Worm (Caenorhabditis elegans) whole organism, L4 larva: Measurements from ENCODE around the gene sul-1.

Experiments used
- F44E2.7 ChIP-seq: fragments of 200-800 bp; sonication (Bioruptor generic); IDR thresholded peaks from 2 replicates; pipeline ENCODE4 v2.1.2; 2022; ENCODE audit warnings: missing genetic modification characterization, missing compliant biosample characterization
- Y105C5A.15 ChIP-seq: fragments of 200-800 bp; sonication (Bioruptor generic); IDR thresholded peaks from 2 replicates; pipeline ENCODE4 v1.3.6; 2022; ENCODE audit warnings: missing genetic modification characterization, missing compliant biosample characterization
- aha-1 ChIP-seq: fragments of 150-350 bp; peaks from one replicate; lab custom pipeline; 2014; ENCODE audit warnings: missing biosample characterization, missing genetic modification characterization
- duxl-1 ChIP-seq: sonication (generic microtip); optimal IDR thresholded peaks from 2 replicates; lab custom pipeline; 2016; ENCODE audit warnings: mild to moderate bottlenecking, missing genetic modification characterization, moderate library complexity, missing compliant biosample characterization; ENCODE audit not compliant: poor library complexity
- egl-27 ChIP-seq: sonication (generic microtip); optimal IDR thresholded peaks from 3 replicates; lab custom pipeline; 2017; ENCODE audit warnings: missing biosample characterization, missing genetic modification reagents, missing genetic modification characterization
- fos-1 ChIP-seq: fragments of 150-350 bp; optimal IDR thresholded peaks from 2 replicates; lab custom pipeline; 2014; ENCODE audit warnings: missing biosample characterization, missing genetic modification characterization
- hlh-30 ChIP-seq: sonication (generic microtip); optimal IDR thresholded peaks from 2 replicates; lab custom pipeline; 2017; ENCODE audit warnings: antibody characterized with exemption, mild to moderate bottlenecking, missing genetic modification characterization, missing compliant biosample characterization; ENCODE audit not compliant: insufficient read depth
- nhr-28 ChIP-seq: fragments of 150-350 bp; optimal IDR thresholded peaks from 2 replicates; lab custom pipeline; 2014; ENCODE audit warnings: missing biosample characterization, missing genetic modification characterization
- nhr-76 ChIP-seq: fragments of 150-350 bp; optimal IDR thresholded peaks from 2 replicates; lab custom pipeline; 2014; ENCODE audit warnings: missing biosample characterization, missing genetic modification characterization
- nhr-77 ChIP-seq: fragments of 150-350 bp; optimal IDR thresholded peaks from 2 replicates; lab custom pipeline; 2014; ENCODE audit warnings: missing biosample characterization, missing genetic modification characterization
- pqm-1 ChIP-seq: sonication (generic microtip); optimal IDR thresholded peaks from 2 replicates; lab custom pipeline; 2017; ENCODE audit warnings: missing biosample characterization, missing genetic modification characterization
- rbr-2 ChIP-seq: sonication (generic microtip); optimal IDR thresholded peaks from 2 replicates; lab custom pipeline; 2016; ENCODE audit warnings: missing genotype, missing genetic modification characterization, missing compliant biosample characterization

ce11 chrX:3306594-3307296 is 36.0 kb upstream of the sul-1 start:
- TF ChIP-seq nhr-28 (tag; lab: Kevin White, UChicago) (peak; percentile 86), egl-27 (tag; lab: Kevin White, UChicago) (no peak), Y105C5A.15 (GFP tag; lab: Robert Waterston, UW) (no peak), hlh-30 (tag; lab: Kevin White, UChicago) (no peak), aha-1 (tag; lab: Kevin White, UChicago) (no peak), fos-1 (tag; lab: Kevin White, UChicago) (no peak), duxl-1 (tag; lab: Kevin White, UChicago) (no peak), rbr-2 (tag; lab: Kevin White, UChicago) (no peak), nhr-77 (peak; percentile 42), pqm-1 (tag; lab: Kevin White, UChicago) (peak; percentile 74), F44E2.7 (GFP tag; lab: Robert Waterston, UW) (no peak), nhr-76 (tag; lab: Kevin White, UChicago) (no peak)
